Worm (Caenorhabditis elegans) whole organism, young adult: Measurements from ENCODE around the gene F31F4.11.

Experiments used
- B0035.1 ChIP-seq: sonication (generic microtip); optimal IDR thresholded peaks from 2 replicates; lab custom pipeline; 2016; ENCODE audit warnings: missing genetic modification characterization, mild to moderate bottlenecking, missing compliant biosample characterization, missing genotype, missing genetic modification reagents
- F52B5.7 ChIP-seq: sonication (generic microtip); optimal IDR thresholded peaks from 2 replicates; lab custom pipeline; 2016; ENCODE audit warnings: mild to moderate bottlenecking, missing genetic modification characterization, missing compliant biosample characterization
- Y53F4B.3 ChIP-seq: fragments of 200-800 bp; sonication (Bioruptor generic); IDR thresholded peaks from 2 replicates; pipeline ENCODE4 v1.3.6; 2022; ENCODE audit warnings: missing genetic modification reagents, missing genetic modification characterization, missing compliant biosample characterization
- Y67H2A.10 ChIP-seq: fragments of 200-800 bp; sonication (Bioruptor generic); conservative IDR thresholded peaks from 2 replicates; pipeline ENCODE4 v1.3.6; 2022; ENCODE audit warnings: missing genetic modification reagents, missing genetic modification characterization, missing compliant biosample characterization
- ama-1 ChIP-seq, 3 experiments: fragments of 150-350 bp in 1 of 3; sonication (generic microtip) in 2 of 3; optimal IDR thresholded peaks; 2 replicates each; lab custom pipeline; 2014 to 2018; ENCODE audit warnings: missing biosample characterization in 2 of 3, missing genetic modification characterization in 2 of 3, missing genetic modification reagents in 2 of 3
- cebp-1 ChIP-seq, 2 experiments: fragments of 200-800 bp in 1 of 2; sonication (Bioruptor generic) in 1 of 2; sonication (generic microtip) in 1 of 2; IDR thresholded peaks in 1 of 2; optimal IDR thresholded peaks in 1 of 2; 2 replicates each; pipeline versions ENCODE4 v1.3.6 to Lab custom; 2017 to 2022; ENCODE audit warnings: missing compliant biosample characterization in 2 of 2, missing genetic modification characterization in 2 of 2, mild to moderate bottlenecking in 1 of 2, missing genetic modification reagents in 1 of 2, moderate library complexity in 1 of 2
- ceh-27 ChIP-seq: fragments of 200-800 bp; sonication (Bioruptor generic); optimal IDR thresholded peaks from 2 replicates; lab custom pipeline; 2018; ENCODE audit warnings: mild to moderate bottlenecking, missing genetic modification characterization, moderate library complexity, missing compliant biosample characterization
- dpl-1 ChIP-seq: fragments of 150-350 bp; optimal IDR thresholded peaks from 2 replicates; lab custom pipeline; 2014; ENCODE audit warnings: missing biosample characterization, missing genetic modification reagents, missing genetic modification characterization
- him-1 ChIP-seq: sonication (generic microtip); optimal IDR thresholded peaks from 2 replicates; lab custom pipeline; 2016; ENCODE audit warnings: missing genotype, missing genetic modification reagents, missing genetic modification characterization, missing compliant biosample characterization
- hlh-26 ChIP-seq: fragments of 200-800 bp; sonication (Bioruptor generic); conservative IDR thresholded peaks from 2 replicates; pipeline ENCODE4 v1.3.6; 2022; ENCODE audit warnings: missing genetic modification reagents, missing genetic modification characterization, missing compliant biosample characterization
- nfyb-1 ChIP-seq: fragments of 200-800 bp; sonication (Bioruptor generic); IDR thresholded peaks from 2 replicates; pipeline ENCODE4 v1.3.6; 2022; ENCODE audit warnings: missing genetic modification reagents, missing genetic modification characterization, missing compliant biosample characterization
- nhr-179 ChIP-seq: sonication (generic microtip); optimal IDR thresholded peaks from 2 replicates; lab custom pipeline; 2016; ENCODE audit warnings: mild to moderate bottlenecking, missing genetic modification characterization, missing compliant biosample characterization
- pbrm-1 ChIP-seq: fragments of 200-800 bp; sonication (Bioruptor generic); IDR thresholded peaks from 2 replicates; pipeline ENCODE4 v1.3.6; 2022; ENCODE audit warnings: missing genetic modification reagents, missing genetic modification characterization, missing compliant biosample characterization
- pha-4 ChIP-seq: fragments of 150-350 bp; sonication (generic microtip); optimal IDR thresholded peaks from 2 replicates; lab custom pipeline; 2014; ENCODE audit warnings: missing biosample characterization, missing genetic modification reagents, missing genetic modification characterization

DNA sequence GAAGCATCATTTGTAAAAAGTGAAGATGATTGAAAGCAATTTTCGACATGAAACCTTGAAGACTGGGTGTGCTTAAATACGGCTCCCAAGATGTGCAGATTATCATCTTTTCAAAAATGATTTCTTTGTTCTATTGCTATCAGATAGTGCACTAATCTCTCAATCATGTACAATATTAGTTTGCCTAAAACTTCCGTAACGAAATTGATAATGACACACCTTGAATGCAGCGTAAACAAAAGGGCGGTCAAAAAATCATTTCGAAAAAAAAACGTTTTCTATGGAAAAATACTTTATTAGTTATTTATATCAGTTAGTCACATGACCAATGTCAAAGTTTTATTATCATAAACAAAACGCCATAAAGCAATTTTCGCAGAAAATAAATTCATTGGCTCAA is 41.3 kb downstream of the F31F4.11 start, which contains the start of gene F48G7.5:
- no peak for TF ChIP-seq hlh-26
- no peak for TF ChIP-seq ceh-27 (GFP tag; lab: Kevin White, UChicago)
- TF ChIP-seq ama-1 (optimal IDR thresholded peaks at IDR 0.05; lab: Kevin White, UChicago) = no peak
- TF ChIP-seq ama-1 (GFP tag; optimal IDR thresholded peaks at IDR 0.05; lab: Kevin White, UChicago) = no peak
- no peak for TF ChIP-seq Y53F4B.3 (GFP tag; lab: Robert Waterston, UW)
- no peak for TF ChIP-seq nhr-179 (tag; lab: Kevin White, UChicago)
- TF ChIP-seq B0035.1 = no peak
- TF ChIP-seq pha-4 (tag; lab: Kevin White, UChicago) = no peak
- no peak for TF ChIP-seq him-1 (tag; lab: Kevin White, UChicago)
- TF ChIP-seq F52B5.7 (tag; lab: Kevin White, UChicago) = no peak
- TF ChIP-seq pbrm-1 (GFP tag; lab: Robert Waterston, UW) = no peak
- no peak for TF ChIP-seq nfyb-1 (GFP tag; lab: Robert Waterston, UW)
- no peak for TF ChIP-seq Y67H2A.10 (GFP tag; lab: Robert Waterston, UW)
- no peak for TF ChIP-seq dpl-1 (GFP tag; lab: Kevin White, UChicago)
- TF ChIP-seq cebp-1 (GFP tag; IDR thresholded peaks at IDR 0.05; lab: Robert Waterston, UW) = no peak
- no peak for TF ChIP-seq cebp-1 (tag; optimal IDR thresholded peaks at IDR 0.05; lab: Kevin White, UChicago)
